Fruit fly (Drosophila melanogaster): Measurements from ENCODE around the gene KdelR.

DNA sequence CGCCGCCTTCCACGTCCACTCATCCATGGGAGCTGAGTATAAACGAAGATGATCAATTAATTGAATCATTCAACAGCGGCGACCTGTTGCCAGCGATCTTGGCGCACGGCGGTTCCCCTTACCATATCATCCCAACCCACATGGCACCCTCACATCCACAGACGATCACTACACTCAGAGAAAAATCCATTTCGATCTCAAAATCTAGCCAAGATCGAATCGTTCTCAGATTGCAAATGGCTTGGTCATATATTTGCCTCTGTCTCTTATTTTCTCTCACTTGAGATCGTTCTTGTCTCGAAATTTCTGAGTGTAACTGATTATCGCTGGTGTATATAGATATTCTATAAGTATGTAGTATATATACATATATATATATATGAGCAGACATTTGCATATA, 41.7 kb downstream of the KdelR start:
- TF ChIP-seq EcR (GFP tag; optimal IDR thresholded peaks at IDR 0.05) (no peak), psq (optimal IDR thresholded peaks at IDR 0.05) (no peak)
